Worm (Caenorhabditis elegans) whole organism, late embryonic: Measurements from ENCODE around the gene eif-2Bepsilon.

ENCODE experiments used
- K09A11.1 ChIP-seq: sonication (generic microtip); optimal IDR thresholded peaks from 2 replicates; lab custom pipeline; 2017; ENCODE audit warnings: antibody characterized with exemption, mild to moderate bottlenecking, missing genetic modification characterization, missing compliant biosample characterization; ENCODE audit not compliant: insufficient read depth
- ceh-14 ChIP-seq: sonication (generic microtip); optimal IDR thresholded peaks from 2 replicates; lab custom pipeline; 2016; ENCODE audit warnings: missing genotype, missing genetic modification characterization, missing compliant biosample characterization
- ceh-22 ChIP-seq: sonication (generic microtip); optimal IDR thresholded peaks from 2 replicates; lab custom pipeline; 2017; ENCODE audit warnings: missing biosample characterization, missing genetic modification characterization
- ceh-9 ChIP-seq: sonication (generic microtip); optimal IDR thresholded peaks from 2 replicates; lab custom pipeline; 2016; ENCODE audit warnings: mild to moderate bottlenecking, missing genetic modification characterization, inconsistent platforms, missing compliant biosample characterization
- elt-4 ChIP-seq: sonication (generic microtip); optimal IDR thresholded peaks from 2 replicates; lab custom pipeline; 2016; ENCODE audit warnings: missing genetic modification characterization, missing compliant biosample characterization
- fkh-10 ChIP-seq: fragments of 150-350 bp; optimal IDR thresholded peaks from 2 replicates; lab custom pipeline; 2014; ENCODE audit warnings: missing biosample characterization, missing genetic modification reagents, missing genetic modification characterization
- lin-11 ChIP-seq: fragments of 200-800 bp; sonication (Bioruptor generic); optimal IDR thresholded peaks from 2 replicates; lab custom pipeline; 2018; ENCODE audit warnings: mild to moderate bottlenecking, missing genetic modification characterization, missing compliant biosample characterization
- pag-3 ChIP-seq: sonication (generic microtip); optimal IDR thresholded peaks from 2 replicates; lab custom pipeline; 2016; ENCODE audit warnings: missing compliant biosample characterization, missing genetic modification characterization, borderline replicate concordance
- pax-1 ChIP-seq: fragments of 150-350 bp; optimal IDR thresholded peaks from 2 replicates; lab custom pipeline; 2014; ENCODE audit warnings: missing biosample characterization, missing genetic modification characterization
- ref-2 ChIP-seq: sonication (generic microtip); optimal IDR thresholded peaks from 2 replicates; lab custom pipeline; 2016; ENCODE audit warnings: missing genetic modification characterization, missing compliant biosample characterization

ce11 chrII:8658835-8659234 is 2.8 kb upstream of the eif-2Bepsilon start, which contains the start of gene atg-10:
- no peak for TF ChIP-seq K09A11.1 (tag; lab: Kevin White, UChicago)
- TF ChIP-seq ceh-9, result no peak
- TF ChIP-seq ceh-14 (tag; lab: Kevin White, UChicago), result no peak
- no peak for TF ChIP-seq elt-4 (tag; lab: Kevin White, UChicago)
- no peak for TF ChIP-seq pax-1 (tag; lab: Kevin White, UChicago)
- no peak for TF ChIP-seq lin-11
- no peak for TF ChIP-seq pag-3 (tag; lab: Kevin White, UChicago)
- no peak for TF ChIP-seq ref-2 (tag; lab: Kevin White, UChicago)
- no peak for TF ChIP-seq ceh-22 (tag; lab: Kevin White, UChicago)
- no peak for TF ChIP-seq fkh-10 (GFP tag; lab: Kevin White, UChicago)
